Fruit fly (Drosophila melanogaster): ENCODE results near the gene ImpL1.
A peak's percentile ranks its signal among the peaks of the same experiment; 100 is the strongest.

DNA sequence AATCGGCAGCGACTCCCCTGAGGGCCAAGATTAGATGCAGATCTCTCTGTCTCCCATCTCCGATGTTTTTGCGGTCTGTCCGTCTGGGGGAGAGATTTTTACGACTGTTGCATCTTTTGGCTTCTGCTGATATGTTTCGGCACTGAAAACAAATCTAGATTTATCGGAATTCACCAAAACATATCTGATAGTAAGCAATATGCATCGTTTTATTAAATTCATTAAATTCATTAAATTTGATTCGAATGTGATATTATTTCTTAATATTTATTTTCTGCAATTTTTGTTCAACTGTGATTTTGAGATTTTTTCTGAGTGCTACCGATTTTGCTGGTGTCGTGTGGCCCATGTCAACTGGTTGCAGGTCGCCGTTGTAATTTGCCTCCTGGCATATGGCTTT is 11.0 kb downstream of the ImpL1 start:
- TF ChIP-seq Hr39 (GFP tag; optimal IDR thresholded peaks at IDR 0.05) (no peak), eg (GFP tag; IDR thresholded peaks at IDR 0.05) (no peak), CG6854 (GFP tag; optimal IDR thresholded peaks at IDR 0.05) (peak; percentile 19), Blimp-1 (GFP tag; optimal IDR thresholded peaks at IDR 0.05) (peak; percentile 11), fkh (GFP tag; optimal IDR thresholded peaks at IDR 0.05) (no peak), Ets96B (tag; optimal IDR thresholded peaks at IDR 0.05) (no peak), svp (GFP tag) (peak; percentile 74), Hr4 (GFP tag; optimal IDR thresholded peaks at IDR 0.05) (no peak), CG4318 (GFP tag; optimal IDR thresholded peaks at IDR 0.05) (no peak)
